Fruit fly (Drosophila melanogaster): ENCODE results near the gene CG18549.

Gene CG18549

dm6 chr3R:12422379-12422975, 26.6 kb upstream of the CG18549 start, which contains the start of the genes Scgbeta and CG17202 (continued):
- TF ChIP-seq CG18764 (GFP tag; optimal IDR thresholded peaks at IDR 0.05) (no peak), CG4617 (GFP tag; optimal IDR thresholded peaks at IDR 0.05; ENCODE audit: borderline replicate concordance) (peak; percentile 84), D19B (GFP tag; optimal IDR thresholded peaks at IDR 0.05) (no peak), Mes4 (GFP tag; optimal IDR thresholded peaks at IDR 0.05) (no peak), nerfin-2 (GFP tag; IDR thresholded peaks at IDR 0.05; ENCODE audit: partially characterized antibody) (no peak), Hr39 (optimal IDR thresholded peaks at IDR 0.05) (no peak), pnt (GFP tag; optimal IDR thresholded peaks at IDR 0.05) (no peak), hb (GFP tag; IDR thresholded peaks at IDR 0.05; ENCODE audit: partially characterized antibody) (no peak), C15 (GFP tag; IDR thresholded peaks at IDR 0.05) (no peak), CG13775 (GFP tag; optimal IDR thresholded peaks at IDR 0.05) (no peak), Sry-β (GFP tag; optimal IDR thresholded peaks at IDR 0.05) (no peak), Meics (GFP tag; optimal IDR thresholded peaks at IDR 0.05) (no peak), sd (tag; optimal IDR thresholded peaks at IDR 0.05) (no peak), dm (GFP tag; optimal IDR thresholded peaks at IDR 0.05) (no peak), CG10147 (GFP tag; optimal IDR thresholded peaks at IDR 0.05) (no peak), chif (GFP tag; optimal IDR thresholded peaks at IDR 0.05) (peak in 1 of 2 experiments; percentile 8), ssp (GFP tag; IDR thresholded peaks at IDR 0.05) (no peak), CG7372 (GFP tag; IDR thresholded peaks at IDR 0.05) (no peak), CG8089 (GFP tag; optimal IDR thresholded peaks at IDR 0.05) (no peak), HLHmδ (GFP tag; optimal IDR thresholded peaks at IDR 0.05) (no peak), bowl (GFP tag; IDR thresholded peaks at IDR 0.05) (no peak), CHES-1-like (GFP tag; optimal IDR thresholded peaks at IDR 0.05) (peak; percentile 21), z (GFP tag; IDR thresholded peaks at IDR 0.05) (no peak), Neu2 (GFP tag; optimal IDR thresholded peaks at IDR 0.05; ENCODE audit: borderline replicate concordance) (no peak), CG9437 (GFP tag; optimal IDR thresholded peaks at IDR 0.05) (no peak), tin (GFP tag; optimal IDR thresholded peaks at IDR 0.05) (no peak), CG17912 (GFP tag; optimal IDR thresholded peaks at IDR 0.05) (no peak), Sin3A (optimal IDR thresholded peaks at IDR 0.05) (peak; percentile 59), fd64A (GFP tag; optimal IDR thresholded peaks at IDR 0.05) (no peak), run (tag; optimal IDR thresholded peaks at IDR 0.05) (no peak), NC2α (GFP tag; optimal IDR thresholded peaks at IDR 0.05) (no peak), lilli (GFP tag; optimal IDR thresholded peaks at IDR 0.05) (peak; percentile 49), CG8290 (GFP tag; optimal IDR thresholded peaks at IDR 0.05) (no peak), CG8290 (tag; optimal IDR thresholded peaks at IDR 0.05) (no peak), MTF-1 (GFP tag; optimal IDR thresholded peaks at IDR 0.05; ENCODE audit: borderline replicate concordance) (no peak), CG6175 (GFP tag; IDR thresholded peaks at IDR 0.05) (no peak), Scr (GFP tag; IDR thresholded peaks at IDR 0.05; ENCODE audit: partially characterized antibody) (no peak), grn (GFP tag; optimal IDR thresholded peaks at IDR 0.05) (no peak), NFAT (GFP tag; IDR thresholded peaks at IDR 0.05) (no peak), CG1603 (tag; optimal IDR thresholded peaks at IDR 0.05) (no peak), Dad (GFP tag; optimal IDR thresholded peaks at IDR 0.05) (no peak), Ptx1 (GFP tag; IDR thresholded peaks at IDR 0.05) (no peak), CG17802 (tag; optimal IDR thresholded peaks at IDR 0.05) (no peak), Atf6 (GFP tag; IDR thresholded peaks at IDR 0.05) (no peak), CG31441 (GFP tag; IDR thresholded peaks at IDR 0.05) (no peak), Nf-YA (GFP tag; IDR thresholded peaks at IDR 0.05) (no peak), phol (tag; optimal IDR thresholded peaks at IDR 0.05) (peak; percentile 93), ham (GFP tag; IDR thresholded peaks at IDR 0.05) (no peak), MBD-R2 (GFP tag; IDR thresholded peaks at IDR 0.05) (peak; percentile 95), slp2 (GFP tag; optimal IDR thresholded peaks at IDR 0.05) (no peak), CG16779 (GFP tag; IDR thresholded peaks at IDR 0.05) (no peak), grau (tag; optimal IDR thresholded peaks at IDR 0.05) (no peak), CG13296 (GFP tag; optimal IDR thresholded peaks at IDR 0.05) (no peak)

Measured in whole organism, embryonic.